Fruit fly (Drosophila melanogaster) whole organism, prepupa: ENCODE results near the gene AOX1.

Source experiments
- Blimp-1 ChIP-seq: fragments of 200-800 bp; sonication (Bioruptor generic); optimal IDR thresholded peaks from 3 replicates; lab custom pipeline; 2017; ENCODE audit warnings: missing biosample characterization, missing genetic modification characterization, mild to moderate bottlenecking, moderate library complexity, missing genetic modification reagents
- CG10631 ChIP-seq: fragments of 200-800 bp; sonication (Bioruptor generic); optimal IDR thresholded peaks from 2 replicates; lab custom pipeline; 2016; ENCODE audit warnings: missing biosample characterization, missing genetic modification characterization
- CG10669 ChIP-seq: fragments of 200-800 bp; sonication (Bioruptor generic); optimal IDR thresholded peaks from 3 replicates; lab custom pipeline; 2018; ENCODE audit warnings: missing biosample characterization, mild to moderate bottlenecking, missing genetic modification characterization, moderate library complexity
- CG11294 ChIP-seq: fragments of 200-800 bp; sonication (Bioruptor generic); IDR thresholded peaks from 2 replicates; pipeline ENCODE4 v1.3.6; 2022; ENCODE audit warnings: missing biosample characterization, missing genetic modification characterization
- CG11762 ChIP-seq: fragments of 200-800 bp; sonication (Bioruptor generic); optimal IDR thresholded peaks from 3 replicates; lab custom pipeline; 2016; ENCODE audit warnings: missing biosample characterization, missing genetic modification characterization; ENCODE audit not compliant: insufficient read depth
- CG11902 ChIP-seq: fragments of 200-800 bp; sonication (Bioruptor generic); optimal IDR thresholded peaks from 3 replicates; lab custom pipeline; 2016; ENCODE audit warnings: missing biosample characterization, missing genetic modification characterization
- CG15336 ChIP-seq: fragments of 200-800 bp; sonication (Bioruptor generic); IDR thresholded peaks from 2 replicates; pipeline ENCODE4 v1.3.6; 2022; ENCODE audit warnings: missing biosample characterization, missing genetic modification characterization
- CG1621 ChIP-seq: fragments of 200-800 bp; sonication (Bioruptor generic); optimal IDR thresholded peaks from 3 replicates; lab custom pipeline; 2018; ENCODE audit warnings: missing biosample characterization, mild to moderate bottlenecking, missing genetic modification characterization
- CG16779 ChIP-seq: fragments of 200-800 bp; sonication (Bioruptor generic); optimal IDR thresholded peaks from 3 replicates; lab custom pipeline; 2017; ENCODE audit warnings: missing biosample characterization, mild to moderate bottlenecking, missing genetic modification characterization
- CG3032 ChIP-seq: fragments of 200-800 bp; optimal IDR thresholded peaks from 2 replicates; lab custom pipeline; 2019; ENCODE audit warnings: missing biosample characterization, mild to moderate bottlenecking, missing genetic modification characterization, moderate library complexity
- CG32006 ChIP-seq: fragments of 200-800 bp; sonication (Bioruptor generic); optimal IDR thresholded peaks from 3 replicates; lab custom pipeline; 2017; ENCODE audit warnings: missing biosample characterization, mild to moderate bottlenecking, missing genetic modification characterization
- CG3919 ChIP-seq: fragments of 200-800 bp; sonication (Bioruptor generic); optimal IDR thresholded peaks from 3 replicates; lab custom pipeline; 2016; ENCODE audit warnings: missing biosample characterization, missing genetic modification characterization
- CG4318 ChIP-seq: fragments of 200-800 bp; sonication (Bioruptor generic); optimal IDR thresholded peaks from 3 replicates; lab custom pipeline; 2017; ENCODE audit warnings: missing biosample characterization, mild to moderate bottlenecking, missing genetic modification characterization
- CG6163 ChIP-seq: fragments of 200-800 bp; sonication (Bioruptor generic); IDR thresholded peaks from 3 replicates; pipeline ENCODE4 v1.3.6; 2022; ENCODE audit warnings: missing biosample characterization, missing genetic modification characterization
- CG6276 ChIP-seq: fragments of 200-800 bp; sonication (Bioruptor generic); optimal IDR thresholded peaks from 2 replicates; lab custom pipeline; 2017; ENCODE audit warnings: missing biosample characterization, mild to moderate bottlenecking, missing genetic modification characterization
- CG6792 ChIP-seq: fragments of 200-800 bp; sonication (Bioruptor generic); optimal IDR thresholded peaks from 3 replicates; lab custom pipeline; 2016; ENCODE audit warnings: missing biosample characterization, missing genetic modification characterization
- CG6808 ChIP-seq: fragments of 200-800 bp; sonication (Bioruptor generic); optimal IDR thresholded peaks from 3 replicates; lab custom pipeline; 2017; ENCODE audit warnings: missing biosample characterization, missing genetic modification characterization, mild to moderate bottlenecking, moderate library complexity, missing genetic modification reagents
- CG6854 ChIP-seq: fragments of 200-800 bp; sonication (Bioruptor generic); optimal IDR thresholded peaks from 2 replicates; lab custom pipeline; 2017; ENCODE audit warnings: missing biosample characterization, mild to moderate bottlenecking, missing genetic modification characterization
- CG7368 ChIP-seq: fragments of 200-800 bp; sonication (Bioruptor generic); optimal IDR thresholded peaks from 3 replicates; lab custom pipeline; 2016; ENCODE audit warnings: missing biosample characterization, missing genetic modification characterization
- CG8119 ChIP-seq: fragments of 200-800 bp; sonication (Bioruptor generic); IDR thresholded peaks from 3 replicates; pipeline ENCODE4 v1.3.6; 2022; ENCODE audit warnings: missing biosample characterization, missing genetic modification characterization
- CG8632 ChIP-seq: fragments of 200-800 bp; sonication (Bioruptor generic); optimal IDR thresholded peaks from 3 replicates; lab custom pipeline; 2016; ENCODE audit warnings: missing biosample characterization, missing genetic modification characterization
- CG9139 ChIP-seq: fragments of 200-800 bp; sonication (Bioruptor generic); optimal IDR thresholded peaks from 3 replicates; lab custom pipeline; 2017; ENCODE audit warnings: missing biosample characterization, mild to moderate bottlenecking, missing genetic modification characterization
- Eip78C ChIP-seq: fragments of 200-800 bp; sonication (Bioruptor generic); peaks from one replicate; lab custom pipeline; 2016; ENCODE audit warnings: missing biosample characterization, missing genetic modification characterization
- Eip93F ChIP-seq: fragments of 200-800 bp; sonication (Bioruptor generic); optimal IDR thresholded peaks from 2 replicates; lab custom pipeline; 2016; ENCODE audit warnings: missing biosample characterization, mild to moderate bottlenecking, missing genetic modification characterization
- Ets96B ChIP-seq: fragments of 200-800 bp; optimal IDR thresholded peaks from 2 replicates; lab custom pipeline; 2019; ENCODE audit warnings: missing biosample characterization, mild to moderate bottlenecking, missing genetic modification characterization, moderate library complexity
- Gug ChIP-seq: fragments of 200-800 bp; sonication (Bioruptor generic); IDR thresholded peaks from 2 replicates; pipeline ENCODE4 v1.3.6; 2022; ENCODE audit warnings: missing biosample characterization, missing genetic modification characterization
- Hr38 ChIP-seq: sonication (Bioruptor generic); optimal IDR thresholded peaks from 2 replicates; lab custom pipeline; 2016; ENCODE audit warnings: missing biosample characterization, missing genetic modification characterization
- Hr39 ChIP-seq: fragments of 200-800 bp; sonication (Bioruptor generic); optimal IDR thresholded peaks from 2 replicates; lab custom pipeline; 2016; ENCODE audit warnings: missing biosample characterization, missing genetic modification characterization
- Hr4 ChIP-seq: fragments of 200-800 bp; sonication (Bioruptor generic); optimal IDR thresholded peaks from 3 replicates; lab custom pipeline; 2016; ENCODE audit warnings: missing biosample characterization, missing genetic modification characterization
- Lpt ChIP-seq: fragments of 200-800 bp; sonication (Bioruptor generic); optimal IDR thresholded peaks from 3 replicates; lab custom pipeline; 2016; ENCODE audit warnings: missing biosample characterization, missing genetic modification characterization
- Met ChIP-seq: fragments of 200-800 bp; sonication (Bioruptor generic); optimal IDR thresholded peaks from 3 replicates; lab custom pipeline; 2016; ENCODE audit warnings: missing biosample characterization, missing genetic modification characterization
- OdsH ChIP-seq: fragments of 200-800 bp; sonication (Bioruptor generic); optimal IDR thresholded peaks from 3 replicates; lab custom pipeline; 2016; ENCODE audit warnings: missing biosample characterization, missing genetic modification characterization
- Sox102F ChIP-seq: fragments of 200-800 bp; sonication (Bioruptor generic); optimal IDR thresholded peaks from 2 replicates; lab custom pipeline; 2016; ENCODE audit warnings: missing biosample characterization, mild to moderate bottlenecking, missing genetic modification characterization
- Sox15 ChIP-seq: fragments of 200-800 bp; sonication (Bioruptor generic); optimal IDR thresholded peaks from 3 replicates; lab custom pipeline; 2016; ENCODE audit warnings: missing biosample characterization, missing genetic modification characterization
- achi ChIP-seq: fragments of 200-800 bp; sonication (Bioruptor generic); optimal IDR thresholded peaks from 3 replicates; lab custom pipeline; 2016; ENCODE audit warnings: missing biosample characterization, missing genetic modification characterization
- acj6 ChIP-seq: fragments of 200-800 bp; sonication (Bioruptor generic); optimal IDR thresholded peaks from 3 replicates; lab custom pipeline; 2016; ENCODE audit warnings: missing biosample characterization, missing genetic modification characterization
- dac ChIP-seq: fragments of 200-800 bp; sonication (Bioruptor generic); optimal IDR thresholded peaks from 2 replicates; lab custom pipeline; 2017; ENCODE audit warnings: missing biosample characterization, mild to moderate bottlenecking, missing genetic modification characterization
- eg ChIP-seq: fragments of 200-800 bp; sonication (Bioruptor generic); IDR thresholded peaks from 3 replicates; pipeline ENCODE4 v1.3.6; 2022; ENCODE audit warnings: missing biosample characterization, missing genetic modification characterization
- fd59A ChIP-seq: fragments of 200-800 bp; sonication (Bioruptor generic); optimal IDR thresholded peaks from 2 replicates; lab custom pipeline; 2017; ENCODE audit warnings: missing biosample characterization, mild to moderate bottlenecking, missing genetic modification characterization, missing genetic modification reagents
- fd85E ChIP-seq: fragments of 200-800 bp; sonication (Bioruptor generic); optimal IDR thresholded peaks from 3 replicates; lab custom pipeline; 2016; ENCODE audit warnings: missing biosample characterization, missing genetic modification characterization
- fkh ChIP-seq: fragments of 200-800 bp; sonication (Bioruptor generic); optimal IDR thresholded peaks from 3 replicates; lab custom pipeline; 2017; ENCODE audit warnings: missing biosample characterization, mild to moderate bottlenecking, missing genetic modification characterization, moderate library complexity
- lz ChIP-seq: fragments of 200-800 bp; sonication (Bioruptor generic); optimal IDR thresholded peaks from 3 replicates; lab custom pipeline; 2016; ENCODE audit warnings: missing biosample characterization, missing genetic modification characterization
- net ChIP-seq: fragments of 200-800 bp; sonication (Bioruptor generic); optimal IDR thresholded peaks from 3 replicates; lab custom pipeline; 2016; ENCODE audit warnings: missing biosample characterization, missing genetic modification characterization
- pdm3 ChIP-seq: fragments of 200-800 bp; sonication (Bioruptor generic); optimal IDR thresholded peaks from 3 replicates; lab custom pipeline; 2016; ENCODE audit warnings: missing biosample characterization, missing genetic modification characterization
- salr ChIP-seq, 2 experiments: fragments of 200-800 bp; sonication (Bioruptor generic); optimal IDR thresholded peaks; 3 replicates each; lab custom pipeline; 2016 to 2018; ENCODE audit warnings: missing biosample characterization in 2 of 2, missing genetic modification characterization in 2 of 2, mild to moderate bottlenecking in 1 of 2
- ss ChIP-seq, 2 experiments: fragments of 200-800 bp; sonication (Bioruptor generic); optimal IDR thresholded peaks; 2 replicates in 1 of 2; 3 replicates in 1 of 2; lab custom pipeline; 2017 to 2018; ENCODE audit warnings: mild to moderate bottlenecking in 2 of 2, missing biosample characterization in 2 of 2, missing genetic modification characterization in 2 of 2, moderate library complexity in 1 of 2
- svp ChIP-seq: fragments of 200-800 bp; sonication (Bioruptor generic); peaks from one replicate; lab custom pipeline; 2016; ENCODE audit warnings: missing biosample characterization, missing genetic modification characterization
- vri ChIP-seq: fragments of 200-800 bp; sonication (Bioruptor generic); optimal IDR thresholded peaks from 3 replicates; lab custom pipeline; 2016; ENCODE audit warnings: missing biosample characterization, mild to moderate bottlenecking, missing genetic modification characterization

AOX1 gene

dm6 chr3R:15568569-15568968 lies 31.5 kb upstream of the AOX1 start (continued):
- TF ChIP-seq Blimp-1 (no peak), Hr38 (GFP tag; lab: Kevin White, UChicago) (no peak), eg (GFP tag; lab: Robert Waterston, UW) (peak; percentile 59; the same call in 2 of the 3 replicates), Hr39 (peak; percentile 66), CG16779 (no peak), Eip93F (GFP tag; lab: Kevin White, UChicago) (no peak), dac (GFP tag; lab: Kevin White, UChicago) (no peak), CG10669 (GFP tag; lab: Kevin White, UChicago) (peak; percentile 82)

- TF ChIP-seq CG9139 (GFP tag; lab: Kevin White, UChicago) (peak; percentile 13), acj6 (GFP tag; lab: Kevin White, UChicago) (no peak), vri (GFP tag; lab: Kevin White, UChicago) (no peak), CG6808 (GFP tag; lab: Kevin White, UChicago) (peak; percentile 56), Sox102F (peak; percentile 1), dac (GFP tag; lab: Kevin White, UChicago) (no peak), ss (GFP tag; optimal IDR thresholded peaks at IDR 0.05; lab: Kevin White, UChicago) (peak; percentile 55 to 82), CG6792 (GFP tag; lab: Kevin White, UChicago) (no peak), CG1621 (tag; lab: Kevin White, UChicago) (peak; percentile 48), CG3919 (peak; percentile 20), Eip78C (peak; percentile 7), CG16779 (no peak), CG11902 (GFP tag; lab: Kevin White, UChicago) (no peak), svp (GFP tag; lab: Kevin White, UChicago) (peak; percentile 27)
These were observed 30.8 kb upstream of the AOX1 start for dm6 chr3R:15567913-15568312.

- TF ChIP-seq CG8632 (GFP tag; lab: Kevin White, UChicago) (no peak), CG3919 (peak; percentile 36), eg (GFP tag; lab: Robert Waterston, UW) (peak; percentile 89), fkh (GFP tag; lab: Kevin White, UChicago) (no peak), Met (GFP tag; lab: Kevin White, UChicago) (no peak), Eip93F (GFP tag; lab: Kevin White, UChicago) (no peak), CG7368 (GFP tag; lab: Kevin White, UChicago) (peak; percentile 18), svp (GFP tag; lab: Kevin White, UChicago) (peak; percentile 23), CG4318 (GFP tag; lab: Kevin White, UChicago) (peak; percentile 65), CG1621 (tag; lab: Kevin White, UChicago) (no peak), achi (GFP tag; lab: Kevin White, UChicago) (peak; percentile 67), CG6163 (peak; percentile 69), CG11294 (peak; percentile 30; the same call in 1 of the 2 replicates), fd59A (GFP tag; lab: Kevin White, UChicago) (no peak), pdm3 (peak; percentile 6), CG6854 (GFP tag; lab: Kevin White, UChicago) (no peak), CG6792 (GFP tag; lab: Kevin White, UChicago) (no peak), Eip78C (peak; percentile 82), CG32006 (peak; percentile 84), lz (GFP tag; lab: Kevin White, UChicago) (no peak), acj6 (GFP tag; lab: Kevin White, UChicago) (peak; percentile 28), CG6276 (GFP tag; lab: Kevin White, UChicago) (peak; percentile 82), Lpt (peak; percentile 54), fd85E (GFP tag; lab: Kevin White, UChicago) (no peak), net (GFP tag; lab: Kevin White, UChicago) (peak; percentile 40), CG10631 (GFP tag; lab: Kevin White, UChicago) (peak; percentile 46), Sox15 (GFP tag; lab: Kevin White, UChicago) (no peak), dac (GFP tag; lab: Kevin White, UChicago) (peak; percentile 18), CG8119 (GFP tag; lab: Robert Waterston, UW) (peak; percentile 93), OdsH (GFP tag; lab: Kevin White, UChicago) (peak; percentile 58), CG15336 (GFP tag; lab: Robert Waterston, UW) (peak; percentile 94), CG3032 (tag; lab: Kevin White, UChicago) (peak; percentile 37), Hr4 (GFP tag; lab: Kevin White, UChicago) (peak; percentile 71), salr (GFP tag; optimal IDR thresholded peaks at IDR 0.05; lab: Kevin White, UChicago) (peak in 1 of 2 experiments; percentile 55), CG11762 (GFP tag; lab: Kevin White, UChicago) (peak; percentile 41), Gug (peak; percentile 80), Ets96B (peak; percentile 38)
These were observed 29.9 kb upstream of the AOX1 start for dm6 chr3R:15566948-15567347.
